Worm (Caenorhabditis elegans) whole organism, L4 larva: Measurements from ENCODE around the gene F36D3.8.
A peak's percentile ranks its signal among the peaks of the same experiment; 100 is the strongest.
"Not testable (repeated sequence)": the region's sequence is repeated elsewhere in the genome, so short reads cannot be mapped to it uniquely, and the experiment has no call there.

Source experiments
- D1046.2 ChIP-seq: fragments of 200-800 bp; sonication (Bioruptor generic); IDR thresholded peaks from 2 replicates; pipeline ENCODE4 v1.3.6; 2022; ENCODE audit warnings: missing genetic modification characterization, missing compliant biosample characterization
- F37D6.2 ChIP-seq: sonication (generic microtip); optimal IDR thresholded peaks from 2 replicates; lab custom pipeline; 2016; ENCODE audit warnings: mild to moderate bottlenecking, missing genetic modification characterization, missing compliant biosample characterization
- F49E8.2 ChIP-seq: sonication (generic microtip); optimal IDR thresholded peaks from 2 replicates; lab custom pipeline; 2016; ENCODE audit warnings: missing compliant biosample characterization, mild to moderate bottlenecking, missing genetic modification characterization, borderline replicate concordance
- T20F7.1 ChIP-seq: fragments of 200-800 bp; sonication (Bioruptor generic); optimal IDR thresholded peaks from 2 replicates; lab custom pipeline; 2018; ENCODE audit warnings: mild to moderate bottlenecking, missing genetic modification characterization, missing compliant biosample characterization
- ZK337.2 ChIP-seq: fragments of 200-800 bp; sonication (Bioruptor generic); IDR thresholded peaks from 2 replicates; pipeline ENCODE4 v1.3.6; 2022; ENCODE audit warnings: missing genetic modification reagents, missing genetic modification characterization, missing compliant biosample characterization
- ceh-28 ChIP-seq: fragments of 150-350 bp; optimal IDR thresholded peaks from 2 replicates; lab custom pipeline; 2014; ENCODE audit warnings: missing biosample characterization, missing genetic modification reagents, missing genetic modification characterization
- ceh-82 ChIP-seq: sonication (generic microtip); optimal IDR thresholded peaks from 2 replicates; lab custom pipeline; 2017; ENCODE audit warnings: missing biosample characterization, missing genetic modification characterization
- ctbp-1 ChIP-seq: fragments of 200-800 bp; sonication (Bioruptor generic); IDR thresholded peaks from 2 replicates; pipeline ENCODE4 v1.3.6; 2022; ENCODE audit warnings: missing genetic modification reagents, missing genetic modification characterization, missing compliant biosample characterization
- daf-19 ChIP-seq: fragments of 200-800 bp; sonication (Bioruptor generic); conservative IDR thresholded peaks from 2 replicates; pipeline ENCODE4 v1.3.6; 2022; ENCODE audit warnings: missing genetic modification characterization, missing compliant biosample characterization
- daf-8 ChIP-seq: fragments of 200-800 bp; sonication (Bioruptor generic); IDR thresholded peaks from 2 replicates; pipeline ENCODE4 v1.3.6; 2022; ENCODE audit warnings: missing genetic modification characterization, missing compliant biosample characterization
- dpl-1 ChIP-seq: fragments of 150-350 bp; optimal IDR thresholded peaks from 2 replicates; lab custom pipeline; 2014; ENCODE audit warnings: missing biosample characterization, missing genetic modification reagents, missing genetic modification characterization
- dve-1 ChIP-seq: sonication (generic microtip); optimal IDR thresholded peaks from 2 replicates; lab custom pipeline; 2017; ENCODE audit warnings: antibody characterized with exemption, mild to moderate bottlenecking, missing genetic modification characterization, missing compliant biosample characterization; ENCODE audit not compliant: insufficient read depth
- gei-8 ChIP-seq: fragments of 200-800 bp; sonication (Bioruptor generic); optimal IDR thresholded peaks from 2 replicates; lab custom pipeline; 2018; ENCODE audit warnings: mild to moderate bottlenecking, missing genetic modification characterization, missing compliant biosample characterization
- hif-1 ChIP-seq, 2 experiments: sonication (generic microtip); optimal IDR thresholded peaks; 2 replicates each; lab custom pipeline; 2016 to 2017; ENCODE audit warnings: missing compliant biosample characterization in 2 of 2, missing genetic modification characterization in 2 of 2, missing genetic modification reagents in 2 of 2, missing genotype in 2 of 2, mild to moderate bottlenecking in 1 of 2
- lim-7 ChIP-seq: fragments of 200-800 bp; sonication (Bioruptor generic); IDR thresholded peaks from 2 replicates; pipeline ENCODE4 v1.3.6; 2022; ENCODE audit warnings: missing genetic modification characterization, missing compliant biosample characterization
- madf-5 ChIP-seq, 2 experiments: fragments of 200-800 bp; sonication (Bioruptor generic); IDR thresholded peaks; 2 replicates each; pipeline ENCODE4 v1.3.6; 2022; ENCODE audit warnings: missing compliant biosample characterization in 2 of 2, missing genetic modification characterization in 2 of 2
- mxl-2 ChIP-seq: fragments of 200-800 bp; sonication (Bioruptor generic); conservative IDR thresholded peaks from 2 replicates; pipeline ENCODE4 v1.3.6; 2022; ENCODE audit warnings: missing genetic modification reagents, missing genetic modification characterization, missing compliant biosample characterization
- mxl-3 ChIP-seq: fragments of 200-800 bp; sonication (Bioruptor generic); optimal IDR thresholded peaks from 2 replicates; lab custom pipeline; 2018; ENCODE audit warnings: mild to moderate bottlenecking, missing genetic modification characterization, missing compliant biosample characterization
- nhr-111 ChIP-seq: fragments of 200-800 bp; sonication (Bioruptor generic); optimal IDR thresholded peaks from 2 replicates; lab custom pipeline; 2018; ENCODE audit warnings: mild to moderate bottlenecking, missing genetic modification characterization, missing compliant biosample characterization
- nhr-25 ChIP-seq: sonication (generic microtip); optimal IDR thresholded peaks from 2 replicates; lab custom pipeline; 2017; ENCODE audit warnings: missing genetic modification characterization, mild to moderate bottlenecking, missing compliant biosample characterization, antibody characterized with exemption, moderate library complexity, borderline replicate concordance; ENCODE audit not compliant: insufficient read depth
- nhr-28 ChIP-seq: fragments of 150-350 bp; optimal IDR thresholded peaks from 2 replicates; lab custom pipeline; 2014; ENCODE audit warnings: missing biosample characterization, missing genetic modification characterization
- nhr-76 ChIP-seq: fragments of 150-350 bp; optimal IDR thresholded peaks from 2 replicates; lab custom pipeline; 2014; ENCODE audit warnings: missing biosample characterization, missing genetic modification characterization
- pha-4 ChIP-seq, 2 experiments: fragments of 150-350 bp in 1 of 2; fragments of 200-800 bp in 1 of 2; sonication (Bioruptor generic) in 1 of 2; IDR thresholded peaks in 1 of 2; optimal IDR thresholded peaks in 1 of 2; 2 replicates each; pipeline versions ENCODE4 v1.3.6 to Lab custom; 2014 to 2022; ENCODE audit warnings: missing genetic modification characterization in 2 of 2, missing genetic modification reagents in 2 of 2, missing biosample characterization in 1 of 2, missing compliant biosample characterization in 1 of 2
- php-3 ChIP-seq: fragments of 200-800 bp; sonication (Bioruptor generic); IDR thresholded peaks from 2 replicates; pipeline ENCODE4 v1.3.6; 2022; ENCODE audit warnings: missing genetic modification reagents, missing genetic modification characterization, missing compliant biosample characterization
- set-16 ChIP-seq: fragments of 200-800 bp; sonication (Bioruptor generic); IDR thresholded peaks from 2 replicates; pipeline ENCODE4 v1.3.6; 2022; ENCODE audit warnings: missing genetic modification reagents, missing genetic modification characterization, missing compliant biosample characterization
- snpc-4 ChIP-seq: fragments of 150-350 bp; optimal IDR thresholded peaks from 2 replicates; lab custom pipeline; 2014; ENCODE audit warnings: missing biosample characterization, missing genetic modification characterization
- spr-1 ChIP-seq: sonication (generic microtip); optimal IDR thresholded peaks from 2 replicates; lab custom pipeline; 2016; ENCODE audit warnings: mild to moderate bottlenecking, missing genetic modification characterization, missing compliant biosample characterization
- tag-97 ChIP-seq: fragments of 200-800 bp; sonication (Bioruptor generic); IDR thresholded peaks from 2 replicates; pipeline ENCODE4 v1.3.6; 2022; ENCODE audit warnings: missing genetic modification characterization, missing compliant biosample characterization
- unc-130 ChIP-seq: sonication (generic microtip); optimal IDR thresholded peaks from 2 replicates; lab custom pipeline; 2016; ENCODE audit warnings: missing genetic modification reagents, missing genetic modification characterization, missing compliant biosample characterization
- unc-62 ChIP-seq, 3 experiments: fragments of 150-350 bp in 1 of 3; sonication (generic microtip); optimal IDR thresholded peaks in 2 of 3; peaks in 1 of 3; 1 replicate in 1 of 3; 2 replicates in 2 of 3; lab custom pipeline; 2014 to 2017; ENCODE audit warnings: missing biosample characterization in 3 of 3, missing genetic modification characterization in 3 of 3, missing genetic modification reagents in 3 of 3, missing genotype in 1 of 3
- vab-7 ChIP-seq: fragments of 200-800 bp; sonication (Bioruptor generic); IDR thresholded peaks from 2 replicates; pipeline ENCODE4 v1.3.6; 2022; ENCODE audit warnings: missing genetic modification reagents, missing genetic modification characterization, missing compliant biosample characterization
- zfp-3 ChIP-seq: fragments of 200-800 bp; sonication (Bioruptor generic); conservative IDR thresholded peaks from 2 replicates; pipeline ENCODE4 v1.3.6; 2022; ENCODE audit warnings: missing genetic modification reagents, missing genetic modification characterization, missing compliant biosample characterization
- zip-2 ChIP-seq: fragments of 150-350 bp; optimal IDR thresholded peaks from 2 replicates; lab custom pipeline; 2014; ENCODE audit warnings: missing biosample characterization, missing genetic modification characterization
- ztf-11 ChIP-seq: fragments of 150-350 bp; optimal IDR thresholded peaks from 2 replicates; lab custom pipeline; 2014; ENCODE audit warnings: missing biosample characterization, missing genetic modification characterization

The F36D3.8 gene

ce11 chrV:16506650-16507049 is 20.3 kb upstream of the F36D3.8 start:
- TF ChIP-seq php-3 (GFP tag; lab: Robert Waterston, UW) (no peak), unc-62 (GFP tag; optimal IDR thresholded peaks at IDR 0.05 in 1 of 2; lab: Kevin White, UChicago) (peak in 1 of 2 experiments; percentile 94), unc-62 (tag; optimal IDR thresholded peaks at IDR 0.05; lab: Kevin White, UChicago) (no peak)

ce11 chrV:16508667-16509066 is 18.3 kb upstream of the F36D3.8 start, which contains the start of gene srr-3:
Gene srr-3 (minus strand): TSS chrV:16508767.
- TF ChIP-seq ctbp-1 (GFP tag; lab: Robert Waterston, UW): no peak
- TF ChIP-seq nhr-25: no peak
- TF ChIP-seq lim-7 (GFP tag; lab: Robert Waterston, UW): no peak

ce11 chrV:16515140-16515539 is 11.8 kb upstream of the F36D3.8 start, which contains the start of gene F36D3.5:
Gene F36D3.5 (minus strand): TSS chrV:16515240.
- TF ChIP-seq pha-4 (GFP tag; IDR thresholded peaks at IDR 0.05; lab: Robert Waterston, UW); pha-4 (tag; optimal IDR thresholded peaks at IDR 0.05; lab: Kevin White, UChicago); daf-19 (GFP tag; lab: Robert Waterston, UW); spr-1: not testable (repeated sequence)

- TF ChIP-seq set-16: no peak
- no peak for TF ChIP-seq nhr-111 (GFP tag; lab: Kevin White, UChicago)
- no peak for TF ChIP-seq madf-5 (GFP tag; IDR thresholded peaks at IDR 0.05; lab: Robert Waterston, UW)
- no peak for TF ChIP-seq gei-8 (GFP tag; lab: Kevin White, UChicago)
- no peak for TF ChIP-seq mxl-3 (GFP tag; lab: Kevin White, UChicago)
- TF ChIP-seq ZK337.2 (GFP tag; lab: Robert Waterston, UW): no peak
- no peak for TF ChIP-seq mxl-2
Observed at ce11 chrV:16517619-16518018, 9.3 kb upstream of the F36D3.8 start, which contains the start of gene F36D3.4. Gene F36D3.4 (minus strand): TSS chrV:16517719.

- no peak for TF ChIP-seq ZK337.2 (GFP tag; lab: Robert Waterston, UW)
- no peak for TF ChIP-seq nhr-28 (tag; lab: Kevin White, UChicago)
- no peak for TF ChIP-seq ztf-11
- TF ChIP-seq dpl-1 (GFP tag; lab: Kevin White, UChicago): no peak
- TF ChIP-seq D1046.2 (GFP tag; lab: Robert Waterston, UW): no peak
- no peak for TF ChIP-seq nhr-76 (tag; lab: Kevin White, UChicago)
- TF ChIP-seq snpc-4 (tag; lab: Kevin White, UChicago): no peak
- no peak for TF ChIP-seq ceh-82 (tag; lab: Kevin White, UChicago)
- no peak for TF ChIP-seq nhr-111 (GFP tag; lab: Kevin White, UChicago)
- TF ChIP-seq hif-1 (tag; optimal IDR thresholded peaks at IDR 0.05; lab: Kevin White, UChicago): no peak
- no peak for TF ChIP-seq F49E8.2
- no peak for TF ChIP-seq T20F7.1 (GFP tag; lab: Kevin White, UChicago)
- TF ChIP-seq tag-97 (GFP tag; lab: Robert Waterston, UW): no peak
- TF ChIP-seq, all 104 proteins: peak for 0
Observed at ce11 chrV:16522242-16522641, 4.7 kb upstream of the F36D3.8 start, which contains the start of gene srw-34. Gene srw-34 (minus strand): TSS chrV:16522342.

- no peak for TF ChIP-seq unc-130 (GFP tag; lab: Kevin White, UChicago)
- TF ChIP-seq F37D6.2 (tag; lab: Kevin White, UChicago): no peak
- TF ChIP-seq dve-1 (tag; lab: Kevin White, UChicago): no peak
- TF ChIP-seq lim-7 (GFP tag; lab: Robert Waterston, UW): no peak
- TF ChIP-seq pha-4 (GFP tag; IDR thresholded peaks at IDR 0.05; lab: Robert Waterston, UW): no peak
- no peak for TF ChIP-seq pha-4 (tag; optimal IDR thresholded peaks at IDR 0.05; lab: Kevin White, UChicago)
- no peak for TF ChIP-seq daf-8
- TF ChIP-seq ceh-28: no peak
- TF ChIP-seq zfp-3 (GFP tag; lab: Robert Waterston, UW): no peak
- TF ChIP-seq zip-2 (tag; lab: Kevin White, UChicago): no peak
- TF ChIP-seq vab-7 (GFP tag; lab: Robert Waterston, UW): no peak
Observed at ce11 chrV:16527796-16528195, 838 bp downstream of the F36D3.8 start, which contains the start of gene F36D3.16. Gene F36D3.16 (plus strand): TSS chrV:16528096.
